Fruit fly (Drosophila melanogaster) whole organism, embryonic: Measurements from ENCODE around the gene ball.

Experiments
- Abd-B ChIP-seq: fragments of 200-800 bp; sonication (Bioruptor generic); optimal IDR thresholded peaks from 2 replicates; lab custom pipeline; 2018; ENCODE audit warnings: missing biosample characterization, mild to moderate bottlenecking, missing genetic modification characterization, moderate library complexity
- CG10267 ChIP-seq: fragments of 200-800 bp; sonication (Bioruptor generic); optimal IDR thresholded peaks from 2 replicates; lab custom pipeline; 2018; ENCODE audit warnings: missing biosample characterization, mild to moderate bottlenecking, missing genetic modification characterization, moderate library complexity
- CG10431 ChIP-seq: fragments of 200-800 bp; sonication (Bioruptor generic); optimal IDR thresholded peaks from 3 replicates; lab custom pipeline; 2018; ENCODE audit warnings: missing biosample characterization, mild to moderate bottlenecking, missing genetic modification characterization
- CG11093 ChIP-seq: fragments of 200-800 bp; sonication (Bioruptor generic); IDR thresholded peaks from 3 replicates; pipeline ENCODE4 v1.3.6; 2022; ENCODE audit warnings: missing biosample characterization, missing genetic modification characterization
- CG12104 ChIP-seq: fragments of 200-800 bp; sonication (Bioruptor generic); optimal IDR thresholded peaks from 3 replicates; lab custom pipeline; 2016; ENCODE audit warnings: missing biosample characterization, missing genetic modification characterization
- CG15479 ChIP-seq: fragments of 200-800 bp; sonication (Bioruptor generic); optimal IDR thresholded peaks from 3 replicates; lab custom pipeline; 2019; ENCODE audit warnings: missing biosample characterization, mild to moderate bottlenecking, missing genetic modification characterization, moderate library complexity
- CG1603 ChIP-seq: fragments of 200-800 bp; sonication (Bioruptor generic); optimal IDR thresholded peaks from 2 replicates; lab custom pipeline; 2019; ENCODE audit warnings: missing biosample characterization, mild to moderate bottlenecking, missing genetic modification characterization, moderate library complexity
- CG17328 ChIP-seq: fragments of 200-800 bp; sonication (Bioruptor generic); IDR thresholded peaks from 2 replicates; pipeline ENCODE4 v1.3.6; 2022; ENCODE audit warnings: missing biosample characterization, missing genetic modification characterization
- CG17361 ChIP-seq: fragments of 200-800 bp; sonication (Bioruptor generic); IDR thresholded peaks from 3 replicates; pipeline ENCODE4 v1.3.6; 2022; ENCODE audit warnings: missing biosample characterization, missing genetic modification characterization
- CG17612 ChIP-seq: fragments of 200-800 bp; sonication (Bioruptor generic); IDR thresholded peaks from 2 replicates; pipeline ENCODE4 v1.3.6; 2022; ENCODE audit warnings: missing biosample characterization, missing genetic modification characterization
- CG30020 ChIP-seq: fragments of 200-800 bp; optimal IDR thresholded peaks from 2 replicates; lab custom pipeline; 2019; ENCODE audit warnings: missing biosample characterization, mild to moderate bottlenecking, missing genetic modification characterization, moderate library complexity
- CG31365 ChIP-seq: fragments of 200-800 bp; sonication (Bioruptor generic); optimal IDR thresholded peaks from 2 replicates; lab custom pipeline; 2018; ENCODE audit warnings: missing biosample characterization, mild to moderate bottlenecking, missing genetic modification characterization
- CG31441 ChIP-seq: fragments of 200-800 bp; sonication (Bioruptor generic); IDR thresholded peaks from 2 replicates; pipeline ENCODE4 v1.3.6; 2022; ENCODE audit warnings: missing biosample characterization, missing genetic modification characterization
- CG4854 ChIP-seq: fragments of 200-800 bp; sonication (Bioruptor generic); optimal IDR thresholded peaks from 2 replicates; lab custom pipeline; 2016; ENCODE audit warnings: missing biosample characterization, missing genetic modification characterization, inconsistent platforms
- CG5180 ChIP-seq: fragments of 200-800 bp; sonication (Bioruptor generic); optimal IDR thresholded peaks from 3 replicates; lab custom pipeline; 2017; ENCODE audit warnings: missing biosample characterization, missing genetic modification characterization, mild to moderate bottlenecking, moderate library complexity, missing genetic modification reagents
- CG6272 ChIP-seq: fragments of 200-800 bp; sonication (Bioruptor generic); IDR thresholded peaks from 2 replicates; pipeline ENCODE4 v1.3.6; 2022; ENCODE audit warnings: missing biosample characterization, missing genetic modification characterization
- CG6654 ChIP-seq: fragments of 200-800 bp; sonication (Bioruptor generic); optimal IDR thresholded peaks from 2 replicates; lab custom pipeline; 2017; ENCODE audit warnings: missing biosample characterization, mild to moderate bottlenecking, missing genetic modification characterization
- CG7839 ChIP-seq: fragments of 200-800 bp; sonication (Bioruptor generic); optimal IDR thresholded peaks from 3 replicates; lab custom pipeline; 2018; ENCODE audit warnings: missing biosample characterization, mild to moderate bottlenecking, missing genetic modification characterization, moderate library complexity
- CG8388 ChIP-seq: fragments of 200-800 bp; sonication (Bioruptor generic); optimal IDR thresholded peaks from 2 replicates; lab custom pipeline; 2019; ENCODE audit warnings: missing biosample characterization, mild to moderate bottlenecking, missing genetic modification characterization, moderate library complexity
- CG9817 ChIP-seq: fragments of 200-800 bp; sonication (Bioruptor generic); optimal IDR thresholded peaks from 2 replicates; lab custom pipeline; 2018; ENCODE audit warnings: missing biosample characterization, mild to moderate bottlenecking, missing genetic modification characterization, moderate library complexity
- Chrac-16 ChIP-seq: fragments of 200-800 bp; sonication (Bioruptor generic); optimal IDR thresholded peaks from 3 replicates; lab custom pipeline; 2016; ENCODE audit warnings: missing biosample characterization, missing genetic modification characterization
- Doc3 ChIP-seq: fragments of 200-800 bp; sonication (Bioruptor generic); IDR thresholded peaks from 3 replicates; pipeline ENCODE4 v1.3.6; 2022; ENCODE audit warnings: missing biosample characterization, missing genetic modification characterization; ENCODE audit not compliant: partially characterized antibody
- Dref ChIP-seq: fragments of 200-800 bp; sonication (Bioruptor generic); IDR thresholded peaks from 2 replicates; pipeline ENCODE4 v1.3.6; 2022; ENCODE audit warnings: missing biosample characterization, missing genetic modification characterization
- Eip74EF ChIP-seq, 2 experiments: fragments of 200-800 bp in 1 of 2; fragments of >200 bp in 1 of 2; sonication (Bioruptor generic) in 1 of 2; optimal IDR thresholded peaks; 2 replicates each; lab custom pipeline; 2017 to 2019; ENCODE audit warnings: missing biosample characterization in 2 of 2, missing genetic modification characterization in 2 of 2, mild to moderate bottlenecking in 1 of 2, moderate library complexity in 1 of 2
- Ets97D ChIP-seq: fragments of 200-800 bp; sonication (Bioruptor generic); optimal IDR thresholded peaks from 3 replicates; lab custom pipeline; 2016; ENCODE audit warnings: missing biosample characterization, missing genetic modification characterization
- Fer1 ChIP-seq: fragments of 200-800 bp; sonication (Bioruptor generic); optimal IDR thresholded peaks from 2 replicates; lab custom pipeline; 2017; ENCODE audit warnings: missing biosample characterization, mild to moderate bottlenecking, missing genetic modification characterization
- H15 ChIP-seq: fragments of 200-800 bp; sonication (Bioruptor generic); IDR thresholded peaks from 3 replicates; pipeline ENCODE4 v1.3.6; 2022; ENCODE audit warnings: missing biosample characterization, missing genetic modification characterization
- HHEX ChIP-seq: fragments of 200-800 bp; sonication (Bioruptor generic); optimal IDR thresholded peaks from 3 replicates; lab custom pipeline; 2017; ENCODE audit warnings: missing biosample characterization, mild to moderate bottlenecking, missing genetic modification characterization, missing genetic modification reagents
- HmgZ ChIP-seq: fragments of 200-800 bp; sonication (Bioruptor generic); optimal IDR thresholded peaks from 2 replicates; lab custom pipeline; 2018; ENCODE audit warnings: missing biosample characterization, mild to moderate bottlenecking, missing genetic modification characterization
- Meics ChIP-seq: fragments of 200-800 bp; sonication (Bioruptor generic); optimal IDR thresholded peaks from 2 replicates; lab custom pipeline; 2017; ENCODE audit warnings: missing biosample characterization, mild to moderate bottlenecking, missing genetic modification characterization
- Mes4 ChIP-seq: fragments of 200-800 bp; sonication (Bioruptor generic); optimal IDR thresholded peaks from 2 replicates; lab custom pipeline; 2016; ENCODE audit warnings: missing biosample characterization, missing genetic modification characterization
- Mrtf ChIP-seq: fragments of 200-800 bp; sonication (Bioruptor generic); IDR thresholded peaks from 3 replicates; pipeline ENCODE4 v1.3.6; 2022; ENCODE audit warnings: missing biosample characterization, missing genetic modification characterization
- Myb ChIP-seq: fragments of 200-800 bp; sonication (Bioruptor generic); optimal IDR thresholded peaks from 2 replicates; lab custom pipeline; 2016; ENCODE audit warnings: missing biosample characterization, missing genetic modification characterization
- NC2α ChIP-seq: fragments of 200-800 bp; sonication (Bioruptor generic); optimal IDR thresholded peaks from 2 replicates; lab custom pipeline; 2016; ENCODE audit warnings: missing biosample characterization, missing genetic modification characterization
- Ssrp ChIP-seq: fragments of 200-800 bp; sonication (Bioruptor generic); optimal IDR thresholded peaks from 2 replicates; lab custom pipeline; 2018; ENCODE audit warnings: missing biosample characterization, mild to moderate bottlenecking, missing genetic modification characterization, moderate library complexity
- Xrp1 ChIP-seq: fragments of 200-800 bp; sonication (Bioruptor generic); IDR thresholded peaks from 2 replicates; pipeline ENCODE4 v1.3.6; 2022; ENCODE audit warnings: missing biosample characterization, missing genetic modification characterization
- az2 ChIP-seq: fragments of 200-800 bp; sonication (Bioruptor generic); optimal IDR thresholded peaks from 3 replicates; lab custom pipeline; 2016; ENCODE audit warnings: missing biosample characterization, missing genetic modification characterization
- chm ChIP-seq: fragments of 200-800 bp; sonication (Bioruptor generic); IDR thresholded peaks from 2 replicates; pipeline ENCODE4 v1.3.6; 2022; ENCODE audit warnings: missing biosample characterization, missing genetic modification characterization
- corto ChIP-seq: fragments of 200-800 bp; sonication (Bioruptor generic); optimal IDR thresholded peaks from 2 replicates; lab custom pipeline; 2016; ENCODE audit warnings: missing biosample characterization, mild to moderate bottlenecking, missing genetic modification characterization, moderate library complexity
- crol ChIP-seq: fragments of 200-800 bp; sonication (Bioruptor generic); IDR thresholded peaks from 2 replicates; pipeline ENCODE4 v1.3.6; 2022; ENCODE audit warnings: missing biosample characterization, missing genetic modification characterization
- ftz-f1 ChIP-seq: fragments of 200-800 bp; sonication (Bioruptor generic); optimal IDR thresholded peaks from 2 replicates; lab custom pipeline; 2016; ENCODE audit warnings: missing biosample characterization, missing genetic modification characterization
- gsb-n ChIP-seq: fragments of 200-800 bp; sonication (Bioruptor generic); optimal IDR thresholded peaks from 3 replicates; lab custom pipeline; 2018; ENCODE audit warnings: missing biosample characterization, mild to moderate bottlenecking, missing genetic modification characterization
- hth ChIP-seq: fragments of >200 bp; optimal IDR thresholded peaks from 2 replicates; lab custom pipeline; 2017; ENCODE audit warnings: inconsistent platforms
- maf-S ChIP-seq: fragments of 200-800 bp; sonication (Bioruptor generic); optimal IDR thresholded peaks from 2 replicates; lab custom pipeline; 2016; ENCODE audit warnings: missing biosample characterization, missing genetic modification characterization
- nau ChIP-seq: fragments of 200-800 bp; sonication (Bioruptor generic); optimal IDR thresholded peaks from 3 replicates; lab custom pipeline; 2017; ENCODE audit warnings: missing biosample characterization, mild to moderate bottlenecking, missing genetic modification characterization, missing genetic modification reagents
- ranshi ChIP-seq: fragments of 200-800 bp; sonication (Bioruptor generic); IDR thresholded peaks from 2 replicates; pipeline ENCODE4 v1.3.6; 2022; ENCODE audit warnings: missing biosample characterization, missing genetic modification characterization
- rib ChIP-seq: fragments of 200-800 bp; sonication (Bioruptor generic); IDR thresholded peaks from 2 replicates; pipeline ENCODE4 v1.3.6; 2022; ENCODE audit warnings: missing biosample characterization, missing genetic modification characterization
- ro ChIP-seq: fragments of 200-800 bp; sonication (Bioruptor generic); IDR thresholded peaks from 2 replicates; pipeline ENCODE4 v1.3.6; 2022; ENCODE audit warnings: missing biosample characterization, missing genetic modification characterization
- sc ChIP-seq, 3 experiments: fragments of >200 bp in 2 of 3; fragments of 200-800 bp in 1 of 3; sonication (Bioruptor generic) in 1 of 3; optimal IDR thresholded peaks; 2 replicates in 2 of 3; 3 replicates in 1 of 3; lab custom pipeline; 2017; ENCODE audit warnings: mild to moderate bottlenecking in 1 of 3, missing biosample characterization in 1 of 3, missing genetic modification characterization in 1 of 3, missing genetic modification reagents in 1 of 3
- zfh1 ChIP-seq: fragments of 200-800 bp; sonication (Bioruptor generic); IDR thresholded peaks from 3 replicates; pipeline ENCODE4 v1.3.6; 2022; ENCODE audit warnings: missing biosample characterization, missing genetic modification characterization

The ball gene

dm6 chr3R:26892764-26893163, 26.2 kb upstream of the ball start:
- TF ChIP-seq hth: no peak
- TF ChIP-seq Myb: no peak
- no peak for TF ChIP-seq corto (GFP tag; lab: Kevin White, UChicago)
- TF ChIP-seq Fer1: no peak
- TF ChIP-seq CG8388: peak; percentile 99
- no peak for TF ChIP-seq CG30020
- TF ChIP-seq Chrac-16 (GFP tag; lab: Kevin White, UChicago): peak; percentile 12
- TF ChIP-seq CG17612 (GFP tag; lab: Robert Waterston, UW): no peak
- peak in 1 of 2 experiments; percentile 2 for TF ChIP-seq Eip74EF (GFP tag; optimal IDR thresholded peaks at IDR 0.05; lab: Kevin White, UChicago)
- peak; percentile 57 for TF ChIP-seq CG7839 (tag; lab: Kevin White, UChicago)
- TF ChIP-seq az2: peak; percentile 33
- no peak for TF ChIP-seq CG10431
- TF ChIP-seq Ssrp (tag; lab: Kevin White, UChicago): peak; percentile 15
- no peak for TF ChIP-seq Dref (GFP tag; lab: Robert Waterston, UW)
- TF ChIP-seq HmgZ (tag; lab: Kevin White, UChicago): no peak
- TF ChIP-seq ftz-f1 (GFP tag; lab: Kevin White, UChicago): no peak
- no peak for TF ChIP-seq CG6272 (GFP tag; lab: Robert Waterston, UW)
- TF ChIP-seq CG17328 (GFP tag; lab: Robert Waterston, UW): 0 out of 2 replicates have a peak, but pooled peaks have one; percentile 6
- TF ChIP-seq NC2α (GFP tag; lab: Kevin White, UChicago): no peak
- TF ChIP-seq rib (GFP tag; lab: Robert Waterston, UW): no peak
- TF ChIP-seq Meics (GFP tag; lab: Kevin White, UChicago): peak; percentile 28
- TF ChIP-seq ranshi (GFP tag; lab: Robert Waterston, UW): peak; percentile 28; the same call in 1 of the 2 replicates
- no peak for TF ChIP-seq ro (GFP tag; lab: Robert Waterston, UW)
- no peak for TF ChIP-seq Mes4 (GFP tag; lab: Kevin White, UChicago)
- TF ChIP-seq CG12104 (GFP tag; lab: Kevin White, UChicago): no peak
- TF ChIP-seq maf-S (GFP tag; lab: Kevin White, UChicago): no peak
- TF ChIP-seq CG5180: peak; percentile 29
- TF ChIP-seq sc (optimal IDR thresholded peaks at IDR 0.05; lab: Kevin White, UChicago): no peak
- no peak for TF ChIP-seq sc (GFP tag; optimal IDR thresholded peaks at IDR 0.05; lab: Kevin White, UChicago)
- no peak for TF ChIP-seq Abd-B (GFP tag; lab: Kevin White, UChicago)
- peak; percentile 41; the same call in 1 of the 3 replicates for TF ChIP-seq zfh1 (GFP tag; lab: Robert Waterston, UW)
- 0 out of 3 replicates have a peak, but pooled peaks have one; percentile 21 for TF ChIP-seq CG11093 (GFP tag; lab: Robert Waterston, UW)
- no peak for TF ChIP-seq CG4854
- TF ChIP-seq crol (GFP tag; lab: Robert Waterston, UW): no peak
- no peak for TF ChIP-seq CG31365 (tag; lab: Kevin White, UChicago)
- TF ChIP-seq CG9817 (tag; lab: Kevin White, UChicago): peak; percentile 18
- no peak for TF ChIP-seq CG15479 (GFP tag; lab: Kevin White, UChicago)
- TF ChIP-seq CG6654: no peak
- TF ChIP-seq CG10267 (tag; lab: Kevin White, UChicago): peak; percentile 1
- 0 out of 3 replicates have a peak, but pooled peaks have one; percentile 9 for TF ChIP-seq H15 (GFP tag; lab: Robert Waterston, UW)
- 0 out of 3 replicates have a peak, but pooled peaks have one; percentile 23 for TF ChIP-seq CG17361 (GFP tag; lab: Robert Waterston, UW)
- no peak for TF ChIP-seq HHEX (GFP tag; lab: Kevin White, UChicago)
- peak; percentile 7 for TF ChIP-seq Ets97D (GFP tag; lab: Kevin White, UChicago)
- peak; percentile 57 for TF ChIP-seq CG1603 (tag; lab: Kevin White, UChicago)
- no peak for TF ChIP-seq chm
- no peak for TF ChIP-seq Mrtf (GFP tag; lab: Robert Waterston, UW)
- peak; percentile 63 for TF ChIP-seq Xrp1 (GFP tag; lab: Robert Waterston, UW)
- TF ChIP-seq CG31441 (GFP tag; lab: Robert Waterston, UW): peak; percentile 28; the same call in 1 of the 2 replicates
- TF ChIP-seq Doc3 (GFP tag; lab: Robert Waterston, UW): no peak
- TF ChIP-seq nau (GFP tag; lab: Kevin White, UChicago): no peak
- no peak for TF ChIP-seq gsb-n
